Worm (Caenorhabditis elegans): ENCODE data around the gene F19H6.5.

ce11 chrX:12337846-12338490, 26.7 kb downstream of the F19H6.5 start, which contains the start of gene srd-44:
- TF ChIP-seq jun-1 (tag; optimal IDR thresholded peaks at IDR 0.05): no peak
- TF ChIP-seq dmd-8 (GFP tag; IDR thresholded peaks at IDR 0.05): no peak
- TF ChIP-seq lin-1 (GFP tag; IDR thresholded peaks at IDR 0.05): no peak
- no peak for TF ChIP-seq T20F7.1 (GFP tag; optimal IDR thresholded peaks at IDR 0.05)
- no peak for TF ChIP-seq nhr-77 (tag; optimal IDR thresholded peaks at IDR 0.05)
- TF ChIP-seq nhr-11 (tag; optimal IDR thresholded peaks at IDR 0.05): no peak
- TF ChIP-seq ama-1 (optimal IDR thresholded peaks at IDR 0.05): no peak
- TF ChIP-seq hmg-1.1 (GFP tag; IDR thresholded peaks at IDR 0.05): no peak
- no peak for TF ChIP-seq lin-15B (tag; optimal IDR thresholded peaks at IDR 0.05)
- no peak for TF ChIP-seq unc-62 (GFP tag; optimal IDR thresholded peaks at IDR 0.05 in 1 of 2)
- no peak for TF ChIP-seq unc-62 (tag; optimal IDR thresholded peaks at IDR 0.05)
- TF ChIP-seq mdt-29 (GFP tag; IDR thresholded peaks at IDR 0.05): no peak
